Fruit fly (Drosophila melanogaster) whole organism, embryonic: Measurements from ENCODE around the gene IM33.

Experiments used
- Adf1 ChIP-seq: fragments of 200-800 bp; sonication (Bioruptor generic); IDR thresholded peaks from 2 replicates; pipeline ENCODE4 v1.3.6; 2022; ENCODE audit warnings: missing biosample characterization, missing genetic modification characterization
- Awh ChIP-seq: fragments of 200-800 bp; sonication (Bioruptor generic); IDR thresholded peaks from 2 replicates; pipeline ENCODE4, ENCODE4 v1.3.6; 2022; ENCODE audit warnings: missing biosample characterization, missing genetic modification characterization
- Blimp-1 ChIP-seq: fragments of 200-800 bp; sonication (Bioruptor generic); optimal IDR thresholded peaks from 3 replicates; lab custom pipeline; 2018; ENCODE audit warnings: missing biosample characterization, missing genetic modification characterization, mild to moderate bottlenecking, moderate library complexity, missing genetic modification reagents
- BtbVII ChIP-seq: fragments of 200-800 bp; sonication (Bioruptor generic); optimal IDR thresholded peaks from 3 replicates; lab custom pipeline; 2017; ENCODE audit warnings: missing biosample characterization, mild to moderate bottlenecking, missing genetic modification characterization
- CG10274 ChIP-seq: fragments of 200-800 bp; sonication (Bioruptor generic); optimal IDR thresholded peaks from 3 replicates; lab custom pipeline; 2017; ENCODE audit warnings: missing biosample characterization, mild to moderate bottlenecking, missing genetic modification characterization
- CG11456 ChIP-seq: fragments of 200-800 bp; sonication (Bioruptor generic); IDR thresholded peaks from 3 replicates; pipeline ENCODE4 v1.3.6; 2022; ENCODE audit warnings: missing biosample characterization, missing genetic modification characterization
- CG13287 ChIP-seq: fragments of 200-800 bp; sonication (Bioruptor generic); IDR thresholded peaks from 2 replicates; pipeline ENCODE4 v1.3.6; 2022; ENCODE audit warnings: missing biosample characterization, missing genetic modification characterization; ENCODE audit not compliant: partially characterized antibody
- CG15011 ChIP-seq: fragments of 200-800 bp; sonication (Bioruptor generic); optimal IDR thresholded peaks from 3 replicates; lab custom pipeline; 2018; ENCODE audit warnings: missing biosample characterization, mild to moderate bottlenecking, missing genetic modification characterization
- CG1647 ChIP-seq: fragments of 200-800 bp; sonication (Bioruptor generic); optimal IDR thresholded peaks from 3 replicates; lab custom pipeline; 2016; ENCODE audit warnings: missing biosample characterization, missing genetic modification characterization
- CG17328 ChIP-seq: fragments of 200-800 bp; sonication (Bioruptor generic); IDR thresholded peaks from 2 replicates; pipeline ENCODE4 v1.3.6; 2022; ENCODE audit warnings: missing biosample characterization, missing genetic modification characterization
- CG17385 ChIP-seq: fragments of 200-800 bp; sonication (Bioruptor generic); optimal IDR thresholded peaks from 3 replicates; lab custom pipeline; 2018; ENCODE audit warnings: missing biosample characterization, mild to moderate bottlenecking, missing genetic modification characterization
- CG2116 ChIP-seq: fragments of 200-800 bp; sonication (Bioruptor generic); optimal IDR thresholded peaks from 3 replicates; lab custom pipeline; 2018; ENCODE audit warnings: missing biosample characterization, mild to moderate bottlenecking, missing genetic modification characterization
- CG30020 ChIP-seq: fragments of 200-800 bp; optimal IDR thresholded peaks from 2 replicates; lab custom pipeline; 2019; ENCODE audit warnings: missing biosample characterization, mild to moderate bottlenecking, missing genetic modification characterization, moderate library complexity
- CG30431 ChIP-seq: fragments of 200-800 bp; sonication (Bioruptor generic); optimal IDR thresholded peaks from 2 replicates; lab custom pipeline; 2017; ENCODE audit warnings: missing biosample characterization, missing genetic modification characterization
- CG4282 ChIP-seq: fragments of 200-800 bp; sonication (Bioruptor generic); optimal IDR thresholded peaks from 2 replicates; lab custom pipeline; 2016; ENCODE audit warnings: missing biosample characterization, missing genetic modification characterization
- CG6765 ChIP-seq: fragments of 200-800 bp; sonication (Bioruptor generic); optimal IDR thresholded peaks from 3 replicates; lab custom pipeline; 2017; ENCODE audit warnings: missing biosample characterization, mild to moderate bottlenecking, missing genetic modification characterization
- CG7372 ChIP-seq: fragments of 200-800 bp; sonication (Bioruptor generic); IDR thresholded peaks from 2 replicates; pipeline ENCODE4 v1.3.6; 2022; ENCODE audit warnings: missing biosample characterization, missing genetic modification characterization
- CG7556 ChIP-seq: fragments of 200-800 bp; sonication (Bioruptor generic); optimal IDR thresholded peaks from 2 replicates; lab custom pipeline; 2017; ENCODE audit warnings: missing biosample characterization, mild to moderate bottlenecking, missing genetic modification characterization
- CG7745 ChIP-seq: fragments of 200-800 bp; sonication (Bioruptor generic); optimal IDR thresholded peaks from 2 replicates; lab custom pipeline; 2018; ENCODE audit warnings: missing biosample characterization, mild to moderate bottlenecking, missing genetic modification characterization, moderate library complexity
- CG7786 ChIP-seq: fragments of 200-800 bp; sonication (Bioruptor generic); optimal IDR thresholded peaks from 2 replicates; lab custom pipeline; 2016; ENCODE audit warnings: missing biosample characterization, missing genetic modification characterization
- CG7839 ChIP-seq: fragments of 200-800 bp; sonication (Bioruptor generic); optimal IDR thresholded peaks from 3 replicates; lab custom pipeline; 2018; ENCODE audit warnings: missing biosample characterization, mild to moderate bottlenecking, missing genetic modification characterization, moderate library complexity
- CoRest ChIP-seq: fragments of 200-800 bp; sonication (Bioruptor generic); optimal IDR thresholded peaks from 3 replicates; lab custom pipeline; 2018; ENCODE audit warnings: missing biosample characterization, mild to moderate bottlenecking, missing genetic modification characterization, moderate library complexity
- Drgx ChIP-seq: fragments of 200-800 bp; sonication (Bioruptor generic); IDR thresholded peaks from 2 replicates; pipeline ENCODE4 v1.3.6; 2022; ENCODE audit warnings: missing biosample characterization, missing genetic modification characterization
- Ets65A ChIP-seq: fragments of 200-800 bp; sonication (Bioruptor generic); peaks from one replicate; lab custom pipeline; 2016; ENCODE audit warnings: missing biosample characterization, missing genetic modification characterization
- Ets97D ChIP-seq: fragments of 200-800 bp; sonication (Bioruptor generic); optimal IDR thresholded peaks from 3 replicates; lab custom pipeline; 2016; ENCODE audit warnings: missing biosample characterization, missing genetic modification characterization
- H2.0 ChIP-seq: fragments of 200-800 bp; sonication (Bioruptor generic); IDR thresholded peaks from 2 replicates; pipeline ENCODE4 v1.3.6; 2022; ENCODE audit warnings: missing biosample characterization, missing genetic modification characterization
- HLH4C ChIP-seq: fragments of 200-800 bp; sonication (Bioruptor generic); IDR thresholded peaks from 3 replicates; pipeline ENCODE4 v1.3.6; 2022; ENCODE audit warnings: missing biosample characterization, missing genetic modification characterization; ENCODE audit not compliant: partially characterized antibody
- Hey ChIP-seq: fragments of 200-800 bp; sonication (Bioruptor generic); optimal IDR thresholded peaks from 3 replicates; lab custom pipeline; 2018; ENCODE audit warnings: missing biosample characterization, mild to moderate bottlenecking, missing genetic modification characterization
- Lpt ChIP-seq: fragments of >200 bp; optimal IDR thresholded peaks from 2 replicates; lab custom pipeline; 2018; ENCODE audit warnings: missing biosample characterization, missing genetic modification characterization
- Meics ChIP-seq: fragments of 200-800 bp; sonication (Bioruptor generic); optimal IDR thresholded peaks from 2 replicates; lab custom pipeline; 2017; ENCODE audit warnings: missing biosample characterization, mild to moderate bottlenecking, missing genetic modification characterization
- Optix ChIP-seq: fragments of 200-800 bp; sonication (Bioruptor generic); IDR thresholded peaks from 3 replicates; pipeline ENCODE4 v1.3.6; 2022; ENCODE audit warnings: missing biosample characterization, missing genetic modification characterization
- TFAM ChIP-seq: fragments of 200-800 bp; sonication (Bioruptor generic); optimal IDR thresholded peaks from 2 replicates; lab custom pipeline; 2017; ENCODE audit warnings: missing biosample characterization, missing genetic modification characterization, inconsistent platforms
- ac ChIP-seq: fragments of 200-800 bp; sonication (Bioruptor generic); optimal IDR thresholded peaks from 3 replicates; lab custom pipeline; 2017; ENCODE audit warnings: missing biosample characterization, mild to moderate bottlenecking, missing genetic modification characterization
- ase ChIP-seq: fragments of 200-800 bp; sonication (Bioruptor generic); IDR thresholded peaks from 3 replicates; pipeline ENCODE4 v1.3.6; 2022; ENCODE audit warnings: missing biosample characterization, missing genetic modification characterization
- cato ChIP-seq: fragments of 200-800 bp; sonication (Bioruptor generic); optimal IDR thresholded peaks from 2 replicates; lab custom pipeline; 2016; ENCODE audit warnings: missing biosample characterization, missing genetic modification characterization, borderline replicate concordance
- ci ChIP-seq: fragments of 200-800 bp; sonication (Bioruptor generic); IDR thresholded peaks from 3 replicates; pipeline ENCODE4 v1.3.6; 2022; ENCODE audit warnings: missing biosample characterization, missing genetic modification characterization
- corto ChIP-seq: fragments of 200-800 bp; sonication (Bioruptor generic); optimal IDR thresholded peaks from 2 replicates; lab custom pipeline; 2016; ENCODE audit warnings: missing biosample characterization, mild to moderate bottlenecking, missing genetic modification characterization, moderate library complexity
- crp ChIP-seq, 2 experiments: fragments of 200-800 bp; sonication (Bioruptor generic); optimal IDR thresholded peaks; 2 replicates in 1 of 2; 3 replicates in 1 of 2; lab custom pipeline; 2017; ENCODE audit warnings: missing biosample characterization in 2 of 2, missing genetic modification characterization in 2 of 2, mild to moderate bottlenecking in 1 of 2, moderate library complexity in 1 of 2
- eyg ChIP-seq: fragments of 200-800 bp; sonication (Bioruptor generic); optimal IDR thresholded peaks from 3 replicates; lab custom pipeline; 2016; ENCODE audit warnings: missing biosample characterization, missing genetic modification characterization
- fd3F ChIP-seq: fragments of 200-800 bp; sonication (Bioruptor generic); optimal IDR thresholded peaks from 2 replicates; lab custom pipeline; 2018; ENCODE audit warnings: missing biosample characterization, mild to moderate bottlenecking, missing genetic modification characterization, moderate library complexity
- gro ChIP-seq: fragments of 200-800 bp; sonication (Bioruptor generic); optimal IDR thresholded peaks from 2 replicates; lab custom pipeline; 2016; ENCODE audit warnings: missing biosample characterization, missing genetic modification characterization
- gsb ChIP-seq: fragments of 200-800 bp; sonication (Bioruptor generic); IDR thresholded peaks from 2 replicates; pipeline ENCODE4 v1.3.6; 2022; ENCODE audit warnings: missing biosample characterization, missing genetic modification characterization
- gt ChIP-seq: fragments of 200-800 bp; sonication (Bioruptor generic); IDR thresholded peaks from 2 replicates; pipeline ENCODE4 v1.3.6; 2022; ENCODE audit warnings: missing biosample characterization, missing genetic modification characterization
- lola ChIP-seq, 3 experiments: fragments of >200 bp in 2 of 3; fragments of 200-800 bp in 1 of 3; sonication (Bioruptor generic) in 1 of 3; optimal IDR thresholded peaks; 2 replicates each; lab custom pipeline; 2017 to 2019; ENCODE audit warnings: missing biosample characterization in 3 of 3, missing genetic modification characterization in 3 of 3, mild to moderate bottlenecking in 1 of 3, moderate library complexity in 1 of 3
- nau ChIP-seq: fragments of 200-800 bp; sonication (Bioruptor generic); optimal IDR thresholded peaks from 3 replicates; lab custom pipeline; 2017; ENCODE audit warnings: missing biosample characterization, mild to moderate bottlenecking, missing genetic modification characterization, missing genetic modification reagents
- pnt ChIP-seq: fragments of 200-800 bp; sonication (Bioruptor generic); optimal IDR thresholded peaks from 3 replicates; lab custom pipeline; 2016; ENCODE audit warnings: missing biosample characterization, missing genetic modification characterization
- row ChIP-seq: fragments of 200-800 bp; sonication (Bioruptor generic); IDR thresholded peaks from 3 replicates; pipeline ENCODE4 v1.3.6; 2022; ENCODE audit warnings: missing biosample characterization, missing genetic modification characterization
- sens ChIP-seq: fragments of 200-800 bp; sonication (Bioruptor generic); peaks from one replicate; lab custom pipeline; 2016; ENCODE audit warnings: missing biosample characterization, missing genetic modification characterization
- sna ChIP-seq: fragments of 200-800 bp; sonication (Bioruptor generic); IDR thresholded peaks from 2 replicates; pipeline ENCODE4 v1.3.6; 2022; ENCODE audit warnings: missing biosample characterization, missing genetic modification characterization; ENCODE audit not compliant: partially characterized antibody
- sob ChIP-seq: fragments of 200-800 bp; sonication (Bioruptor generic); IDR thresholded peaks from 2 replicates; pipeline ENCODE4 v1.3.6; 2022; ENCODE audit warnings: missing biosample characterization, missing genetic modification characterization
- toy ChIP-seq: fragments of 200-800 bp; sonication (Bioruptor generic); IDR thresholded peaks from 2 replicates; pipeline ENCODE4 v1.3.6; 2022; ENCODE audit warnings: missing biosample characterization, missing genetic modification characterization
- trh ChIP-seq: fragments of 200-800 bp; sonication (Bioruptor generic); optimal IDR thresholded peaks from 2 replicates; lab custom pipeline; 2016; ENCODE audit warnings: missing biosample characterization, missing genetic modification characterization

The IM33 gene

DNA sequence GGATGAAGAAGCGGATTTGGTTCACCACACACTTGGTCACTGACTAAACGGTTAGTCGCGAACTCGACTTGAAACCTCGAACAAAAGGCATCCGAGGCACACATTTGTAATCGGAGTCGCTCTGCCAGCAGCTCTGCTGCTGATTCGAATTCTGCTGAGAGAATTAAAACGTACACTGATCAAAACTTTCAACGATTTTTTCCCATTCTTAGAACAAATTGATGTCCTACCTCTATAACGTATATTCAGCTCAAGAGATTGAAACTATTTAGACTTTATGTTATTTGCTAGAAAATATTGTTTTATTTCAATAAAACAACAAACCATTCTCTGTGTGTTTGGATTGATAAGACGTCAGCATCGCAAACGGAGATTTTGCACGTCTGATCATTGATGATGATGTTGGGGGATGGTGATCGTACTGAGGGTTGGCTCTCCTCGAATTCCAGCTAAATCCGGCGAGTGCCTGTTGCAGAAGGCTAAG, 9.0 kb upstream of the IM33 start, which contains the start of gene CG31778 (continued):
- TF ChIP-seq toy (GFP tag; lab: Robert Waterston, UW): no peak
- TF ChIP-seq CG7839 (tag; lab: Kevin White, UChicago): no peak
- TF ChIP-seq CG1647 (GFP tag; lab: Kevin White, UChicago): no peak
- TF ChIP-seq CG7786 (GFP tag; lab: Kevin White, UChicago): no peak
- peak; percentile 47; the same call in 1 of the 2 replicates for TF ChIP-seq Adf1 (GFP tag; lab: Robert Waterston, UW)
- TF ChIP-seq lola (GFP tag; optimal IDR thresholded peaks at IDR 0.05; lab: Kevin White, UChicago): no peak
- no peak for TF ChIP-seq sens
- no peak for TF ChIP-seq Hey
- TF ChIP-seq CG30431 (GFP tag; lab: Kevin White, UChicago): no peak
- no peak for TF ChIP-seq nau (GFP tag; lab: Kevin White, UChicago)
- TF ChIP-seq CG6765 (GFP tag; lab: Kevin White, UChicago): no peak
- no peak for TF ChIP-seq eyg (GFP tag; lab: Kevin White, UChicago)
- no peak for TF ChIP-seq CG11456 (GFP tag; lab: Robert Waterston, UW)
- peak; percentile 71 for TF ChIP-seq Drgx (GFP tag; lab: Robert Waterston, UW)
- TF ChIP-seq CG7372 (GFP tag; lab: Robert Waterston, UW): no peak
- no peak for TF ChIP-seq crp (GFP tag; optimal IDR thresholded peaks at IDR 0.05; lab: Kevin White, UChicago)
- TF ChIP-seq CG2116 (GFP tag; lab: Kevin White, UChicago): no peak
- TF ChIP-seq Ets97D (GFP tag; lab: Kevin White, UChicago): no peak
- no peak for TF ChIP-seq pnt (GFP tag; lab: Kevin White, UChicago)
- TF ChIP-seq CoRest (tag; lab: Kevin White, UChicago): no peak
- TF ChIP-seq sob: 0 out of 2 replicates have a peak, but pooled peaks have one; percentile 15
- no peak for TF ChIP-seq CG17328
- TF ChIP-seq Ets65A: no peak
- TF ChIP-seq CG7745: no peak
- no peak for TF ChIP-seq sna (GFP tag; lab: Robert Waterston, UW)
- no peak for TF ChIP-seq Blimp-1 (GFP tag; lab: Kevin White, UChicago)
- TF ChIP-seq H2.0 (GFP tag; lab: Robert Waterston, UW): 0 out of 2 replicates have a peak, but pooled peaks have one; percentile 19
- no peak for TF ChIP-seq CG10274 (GFP tag; lab: Kevin White, UChicago)
- TF ChIP-seq CG7556 (GFP tag; lab: Kevin White, UChicago): no peak
- TF ChIP-seq ase: no peak
- no peak for TF ChIP-seq ci
- no peak for TF ChIP-seq CG30020 (tag; lab: Kevin White, UChicago)
- TF ChIP-seq Awh (GFP tag; lab: Robert Waterston, UW): no peak
- no peak for TF ChIP-seq CG17385
- no peak for TF ChIP-seq fd3F (GFP tag; lab: Kevin White, UChicago)
- no peak for TF ChIP-seq cato (GFP tag; lab: Kevin White, UChicago)
- no peak for TF ChIP-seq CG13287 (GFP tag; lab: Robert Waterston, UW)
- TF ChIP-seq CG15011 (GFP tag; lab: Kevin White, UChicago): no peak
- peak; percentile 12 for TF ChIP-seq Meics (GFP tag; lab: Kevin White, UChicago)
- TF ChIP-seq gt (GFP tag; lab: Robert Waterston, UW): no peak
- TF ChIP-seq gsb (GFP tag; lab: Robert Waterston, UW): no peak
- TF ChIP-seq Optix: no peak
- no peak for TF ChIP-seq CG4282 (GFP tag; lab: Kevin White, UChicago)
- no peak for TF ChIP-seq HLH4C (GFP tag; lab: Robert Waterston, UW)
- TF ChIP-seq gro (GFP tag; lab: Kevin White, UChicago): no peak
- no peak for TF ChIP-seq ac
- peak; percentile 59 for TF ChIP-seq row (GFP tag; lab: Robert Waterston, UW)
- TF ChIP-seq TFAM (GFP tag; lab: Kevin White, UChicago): no peak
- no peak for TF ChIP-seq trh
- no peak for TF ChIP-seq Lpt (GFP tag; lab: Kevin White, UChicago)
- peak; percentile 49 for TF ChIP-seq corto (GFP tag; lab: Kevin White, UChicago)
- no peak for TF ChIP-seq BtbVII (GFP tag; lab: Kevin White, UChicago)
